Fruit fly (Drosophila melanogaster) Kc167 (cell line): ENCODE results near the gene Nepl4.

ENCODE experiments used
- Myc ChIP-seq: fragments of >200 bp; optimal IDR thresholded peaks from 2 replicates; lab custom pipeline; 2017; ENCODE audit warnings: missing external identifiers
- Sin3A ChIP-seq: fragments of >200 bp; optimal IDR thresholded peaks from 2 replicates; lab custom pipeline; 2018; ENCODE audit warnings: missing external identifiers
- h ChIP-seq: fragments of >200 bp; optimal IDR thresholded peaks from 3 replicates; lab custom pipeline; 2018; ENCODE audit warnings: missing external identifiers
- insv ChIP-seq: fragments of >200 bp; optimal IDR thresholded peaks from 3 replicates; lab custom pipeline; 2018; ENCODE audit warnings: missing external identifiers
- psq ChIP-seq: fragments of >200 bp; optimal IDR thresholded peaks from 2 replicates; lab custom pipeline; 2017; ENCODE audit warnings: missing external identifiers
- ttk ChIP-seq: sonication (Bioruptor generic); optimal IDR thresholded peaks from 2 replicates; lab custom pipeline; 2017; ENCODE audit warnings: missing external identifiers

DNA sequence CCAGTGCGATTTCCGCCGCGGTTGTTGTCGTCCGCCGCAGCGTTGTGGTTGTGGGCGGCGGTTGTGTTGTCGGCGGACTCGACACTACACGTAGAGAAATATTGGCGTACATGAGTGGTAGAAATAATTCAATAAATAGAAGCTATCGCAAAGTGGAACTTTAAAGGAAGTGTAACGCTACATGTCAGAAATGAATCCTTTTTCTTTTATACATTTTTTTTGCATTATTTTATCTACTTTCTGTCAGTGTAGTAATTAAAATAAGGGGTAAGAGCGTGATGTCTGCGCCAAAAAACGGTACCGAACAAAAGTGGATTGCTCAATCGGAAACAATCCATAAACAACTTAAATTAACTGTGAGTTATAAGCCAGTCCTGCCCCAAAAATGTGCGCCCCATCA lies 11.5 kb downstream of the Nepl4 start:
- TF ChIP-seq psq (lab: Kevin White, UChicago), result no peak
- no peak for TF ChIP-seq Sin3A (lab: Kevin White, UChicago)
- no peak for TF ChIP-seq ttk (lab: Kevin White, UChicago)
- no peak for TF ChIP-seq insv (lab: Kevin White, UChicago)
- no peak for TF ChIP-seq h (lab: Kevin White, UChicago)
- no peak for TF ChIP-seq Myc
